Fruit fly (Drosophila melanogaster) whole organism, embryonic: ENCODE measurements around the gene intr.

Experiments
- Ada2b ChIP-seq: fragments of 200-800 bp; sonication (Bioruptor generic); IDR thresholded peaks from 2 replicates; pipeline ENCODE4 v1.3.6; 2022; ENCODE audit warnings: missing biosample characterization, missing genetic modification characterization
- Atf3 ChIP-seq: fragments of 200-800 bp; sonication (Bioruptor generic); optimal IDR thresholded peaks from 3 replicates; lab custom pipeline; 2016; ENCODE audit warnings: missing biosample characterization, missing genetic modification characterization
- CG1024 ChIP-seq: fragments of 200-800 bp; sonication (Bioruptor generic); IDR thresholded peaks from 2 replicates; pipeline ENCODE4 v1.3.6; 2022; ENCODE audit warnings: missing biosample characterization, missing genetic modification characterization
- CG10959 ChIP-seq: fragments of 200-800 bp; sonication (Bioruptor generic); IDR thresholded peaks from 2 replicates; pipeline ENCODE4 v1.3.6; 2022; ENCODE audit warnings: missing biosample characterization, missing genetic modification characterization
- CG12155 ChIP-seq: fragments of 200-800 bp; sonication (Bioruptor generic); optimal IDR thresholded peaks from 3 replicates; lab custom pipeline; 2016; ENCODE audit warnings: missing biosample characterization, missing genetic modification characterization
- CG14050 ChIP-seq: fragments of 200-800 bp; sonication (Bioruptor generic); IDR thresholded peaks from 3 replicates; pipeline ENCODE4 v1.3.6; 2022; ENCODE audit warnings: missing biosample characterization, missing genetic modification characterization
- CG15269 ChIP-seq: fragments of 200-800 bp; sonication (Bioruptor generic); optimal IDR thresholded peaks from 2 replicates; lab custom pipeline; 2018; ENCODE audit warnings: missing biosample characterization, mild to moderate bottlenecking, missing genetic modification characterization, moderate library complexity
- CG17186 ChIP-seq: fragments of 200-800 bp; sonication (Bioruptor generic); optimal IDR thresholded peaks from 3 replicates; lab custom pipeline; 2017; ENCODE audit warnings: missing biosample characterization, missing genetic modification reagents, missing genetic modification characterization
- CG17912 ChIP-seq: fragments of 200-800 bp; sonication (Bioruptor generic); optimal IDR thresholded peaks from 2 replicates; lab custom pipeline; 2018; ENCODE audit warnings: missing biosample characterization, mild to moderate bottlenecking, missing genetic modification characterization
- CG1792 ChIP-seq: fragments of 200-800 bp; sonication (Bioruptor generic); optimal IDR thresholded peaks from 2 replicates; lab custom pipeline; 2016; ENCODE audit warnings: missing biosample characterization, missing genetic modification characterization
- CG33557 ChIP-seq: fragments of 200-800 bp; sonication (Bioruptor generic); optimal IDR thresholded peaks from 2 replicates; lab custom pipeline; 2019; ENCODE audit warnings: missing biosample characterization, mild to moderate bottlenecking, missing genetic modification characterization, moderate library complexity
- CG34224 ChIP-seq: fragments of 200-800 bp; sonication (Bioruptor generic); IDR thresholded peaks from 3 replicates; pipeline ENCODE4 v1.3.6; 2022; ENCODE audit warnings: missing biosample characterization, missing genetic modification characterization; ENCODE audit not compliant: partially characterized antibody
- CG43689 ChIP-seq: fragments of 200-800 bp; sonication (Bioruptor generic); IDR thresholded peaks from 2 replicates; pipeline ENCODE4 v1.3.6; 2022; ENCODE audit warnings: missing biosample characterization, missing genetic modification characterization
- CG6683 ChIP-seq: fragments of 200-800 bp; sonication (Bioruptor generic); optimal IDR thresholded peaks from 2 replicates; lab custom pipeline; 2017; ENCODE audit warnings: missing biosample characterization, mild to moderate bottlenecking, missing genetic modification characterization, missing genetic modification reagents
- CG7928 ChIP-seq: fragments of 200-800 bp; sonication (Bioruptor generic); optimal IDR thresholded peaks from 2 replicates; lab custom pipeline; 2017; ENCODE audit warnings: missing biosample characterization, mild to moderate bottlenecking, missing genetic modification characterization
- D19A ChIP-seq: fragments of 200-800 bp; optimal IDR thresholded peaks from 3 replicates; lab custom pipeline; 2019; ENCODE audit warnings: missing biosample characterization, mild to moderate bottlenecking, missing genetic modification characterization, moderate library complexity
- E2f1 ChIP-seq: fragments of 200-800 bp; sonication (Bioruptor generic); IDR thresholded peaks from 2 replicates; pipeline ENCODE4 v1.3.6; 2022; ENCODE audit warnings: missing biosample characterization, missing genetic modification characterization
- E2f2 ChIP-seq: fragments of 200-800 bp; sonication (Bioruptor generic); IDR thresholded peaks from 2 replicates; pipeline ENCODE4 v1.3.6; 2022; ENCODE audit warnings: missing biosample characterization, missing genetic modification characterization
- Hand ChIP-seq: fragments of 200-800 bp; sonication (Bioruptor generic); optimal IDR thresholded peaks from 2 replicates; lab custom pipeline; 2017; ENCODE audit warnings: mild to moderate bottlenecking, missing biosample characterization, missing genetic modification reagents, missing genetic modification characterization
- Hey ChIP-seq: fragments of 200-800 bp; sonication (Bioruptor generic); optimal IDR thresholded peaks from 3 replicates; lab custom pipeline; 2018; ENCODE audit warnings: missing biosample characterization, mild to moderate bottlenecking, missing genetic modification characterization
- HmgD ChIP-seq: fragments of 200-800 bp; sonication (Bioruptor generic); optimal IDR thresholded peaks from 3 replicates; lab custom pipeline; 2016; ENCODE audit warnings: missing biosample characterization, missing genetic modification characterization
- Kr ChIP-seq: fragments of 200-800 bp; sonication (Bioruptor generic); optimal IDR thresholded peaks from 2 replicates; lab custom pipeline; 2017; ENCODE audit warnings: missing biosample characterization, mild to moderate bottlenecking, missing genetic modification characterization
- Sox102F ChIP-seq: fragments of 200-800 bp; sonication (Bioruptor generic); optimal IDR thresholded peaks from 2 replicates; lab custom pipeline; 2018; ENCODE audit warnings: missing biosample characterization, mild to moderate bottlenecking, missing genetic modification characterization, moderate library complexity
- Stat92E ChIP-seq, 3 experiments: fragments of >200 bp in 2 of 3; fragments of 200-800 bp in 1 of 3; sonication (Bioruptor generic) in 1 of 3; optimal IDR thresholded peaks; 2 replicates each; lab custom pipeline; 2017 to 2019; ENCODE audit warnings: missing biosample characterization in 3 of 3, missing genetic modification characterization in 3 of 3, mild to moderate bottlenecking in 1 of 3, moderate library complexity in 1 of 3
- Taf1 ChIP-seq: fragments of 200-800 bp; sonication (Bioruptor generic); IDR thresholded peaks from 2 replicates; pipeline ENCODE4 v1.3.6; 2022; ENCODE audit warnings: missing biosample characterization, missing genetic modification characterization
- Tbp ChIP-seq: fragments of >200 bp; optimal IDR thresholded peaks from 2 replicates; lab custom pipeline; 2018; ENCODE audit warnings: missing biosample characterization, missing genetic modification characterization
- ap ChIP-seq: fragments of 200-800 bp; sonication (Bioruptor generic); IDR thresholded peaks from 2 replicates; pipeline ENCODE4 v1.3.6; 2022; ENCODE audit warnings: missing biosample characterization, missing genetic modification characterization
- bab2 ChIP-seq: fragments of 200-800 bp; sonication (Bioruptor generic); optimal IDR thresholded peaks from 2 replicates; lab custom pipeline; 2016; ENCODE audit warnings: missing biosample characterization, missing genetic modification characterization
- corto ChIP-seq: fragments of 200-800 bp; sonication (Bioruptor generic); optimal IDR thresholded peaks from 2 replicates; lab custom pipeline; 2016; ENCODE audit warnings: missing biosample characterization, mild to moderate bottlenecking, missing genetic modification characterization, moderate library complexity
- en ChIP-seq: fragments of 200-800 bp; sonication (Bioruptor generic); optimal IDR thresholded peaks from 2 replicates; lab custom pipeline; 2016; ENCODE audit warnings: missing biosample characterization, missing genetic modification characterization
- esg ChIP-seq: fragments of 200-800 bp; sonication (Bioruptor generic); conservative IDR thresholded peaks from 2 replicates; pipeline ENCODE4 v1.3.6; 2022; ENCODE audit warnings: missing biosample characterization, missing genetic modification characterization
- exex ChIP-seq: fragments of 200-800 bp; sonication (Bioruptor generic); optimal IDR thresholded peaks from 4 replicates; lab custom pipeline; 2018; ENCODE audit warnings: missing biosample characterization, mild to moderate bottlenecking, missing genetic modification characterization, moderate library complexity
- gro ChIP-seq: fragments of 200-800 bp; sonication (Bioruptor generic); optimal IDR thresholded peaks from 2 replicates; lab custom pipeline; 2016; ENCODE audit warnings: missing biosample characterization, missing genetic modification characterization
- hkb ChIP-seq, 2 experiments: fragments of 200-800 bp in 1 of 2; fragments of >200 bp in 1 of 2; sonication (Bioruptor generic) in 1 of 2; IDR thresholded peaks in 1 of 2; optimal IDR thresholded peaks in 1 of 2; 2 replicates each; pipeline versions ENCODE4 v1.3.6 to Lab custom; 2017 to 2022; ENCODE audit warnings: missing biosample characterization in 1 of 2, missing genetic modification characterization in 1 of 2
- ind ChIP-seq: fragments of 200-800 bp; sonication (Bioruptor generic); optimal IDR thresholded peaks from 3 replicates; lab custom pipeline; 2016; ENCODE audit warnings: missing biosample characterization, missing genetic modification characterization
- kah ChIP-seq: fragments of 200-800 bp; sonication (Bioruptor generic); optimal IDR thresholded peaks from 2 replicates; lab custom pipeline; 2018; ENCODE audit warnings: missing biosample characterization, mild to moderate bottlenecking, missing genetic modification characterization
- ken ChIP-seq: fragments of 200-800 bp; sonication (Bioruptor generic); IDR thresholded peaks from 3 replicates; pipeline ENCODE4 v1.3.6; 2022; ENCODE audit warnings: missing biosample characterization, missing genetic modification characterization
- lmd ChIP-seq: fragments of 200-800 bp; sonication (Bioruptor generic); IDR thresholded peaks from 2 replicates; pipeline ENCODE4 v1.3.6; 2022; ENCODE audit warnings: missing biosample characterization, missing genetic modification characterization
- nom ChIP-seq: fragments of 200-800 bp; sonication (Bioruptor generic); optimal IDR thresholded peaks from 2 replicates; lab custom pipeline; 2017; ENCODE audit warnings: missing biosample characterization, missing genetic modification characterization, mild to moderate bottlenecking, moderate library complexity, missing genetic modification reagents
- pita ChIP-seq: fragments of 200-800 bp; sonication (Bioruptor generic); optimal IDR thresholded peaks from 2 replicates; lab custom pipeline; 2017; ENCODE audit warnings: missing biosample characterization, mild to moderate bottlenecking, missing genetic modification characterization
- prd ChIP-seq, 3 experiments: fragments of >200 bp in 2 of 3; fragments of 200-800 bp in 1 of 3; sonication (Bioruptor generic) in 1 of 3; optimal IDR thresholded peaks in 2 of 3; IDR thresholded peaks in 1 of 3; 2 replicates in 2 of 3; 3 replicates in 1 of 3; pipeline versions ENCODE4 v1.3.6 to Lab custom; 2017 to 2022; ENCODE audit warnings: missing biosample characterization in 1 of 3, missing genetic modification characterization in 1 of 3
- sim ChIP-seq: fragments of 200-800 bp; sonication (Bioruptor generic); IDR thresholded peaks from 2 replicates; pipeline ENCODE4 v1.3.6; 2022; ENCODE audit warnings: missing biosample characterization, missing genetic modification characterization
- slou ChIP-seq: fragments of 200-800 bp; sonication (Bioruptor generic); optimal IDR thresholded peaks from 3 replicates; lab custom pipeline; 2016; ENCODE audit warnings: missing biosample characterization, missing genetic modification characterization
- ssp ChIP-seq: fragments of 200-800 bp; sonication (Bioruptor generic); IDR thresholded peaks from 2 replicates; pipeline ENCODE4 v1.3.6; 2022; ENCODE audit warnings: missing biosample characterization, missing genetic modification characterization
- tap ChIP-seq: fragments of 200-800 bp; optimal IDR thresholded peaks from 3 replicates; lab custom pipeline; 2019; ENCODE audit warnings: missing biosample characterization, mild to moderate bottlenecking, missing genetic modification characterization, moderate library complexity
- tup ChIP-seq: fragments of 200-800 bp; sonication (Bioruptor generic); optimal IDR thresholded peaks from 2 replicates; lab custom pipeline; 2016; ENCODE audit warnings: missing biosample characterization, mild to moderate bottlenecking, missing genetic modification characterization, moderate library complexity
- wor ChIP-seq: fragments of 200-800 bp; sonication (Bioruptor generic); IDR thresholded peaks from 2 replicates; pipeline ENCODE4 v1.3.6; 2022; ENCODE audit warnings: missing biosample characterization, missing genetic modification characterization
- zen ChIP-seq: fragments of 200-800 bp; sonication (Bioruptor generic); optimal IDR thresholded peaks from 3 replicates; lab custom pipeline; 2018; ENCODE audit warnings: missing biosample characterization, mild to moderate bottlenecking, missing genetic modification characterization, moderate library complexity

intr gene

dm6 chr3R:28811677-28812465 lies 21.5 kb downstream of the intr start, which contains the start of gene Prp39 (continued):
- TF ChIP-seq Hey (tag; lab: Kevin White, UChicago) (no peak), Tbp (no peak), corto (GFP tag; lab: Kevin White, UChicago) (no peak), prd (optimal IDR thresholded peaks at IDR 0.05; lab: Kevin White, UChicago) (no peak), prd (GFP tag; IDR thresholded peaks at IDR 0.05; lab: Robert Waterston, UW) (peak; percentile 72; the same call in 2 of the 3 replicates), Stat92E (GFP tag; optimal IDR thresholded peaks at IDR 0.05; lab: Kevin White, UChicago) (no peak), slou (GFP tag; lab: Kevin White, UChicago) (peak; percentile 6), E2f1 (GFP tag; lab: Robert Waterston, UW) (peak; percentile 48), CG15269 (tag; lab: Kevin White, UChicago) (no peak), CG17186 (GFP tag; lab: Kevin White, UChicago) (peak; percentile 14), Hand (no peak), CG1024 (GFP tag; lab: Robert Waterston, UW) (no peak), nom (GFP tag; lab: Kevin White, UChicago) (no peak), wor (GFP tag; lab: Robert Waterston, UW) (no peak), pita (GFP tag; lab: Kevin White, UChicago) (no peak), bab2 (GFP tag; lab: Kevin White, UChicago) (no peak), CG14050 (no peak), CG43689 (no peak), CG33557 (GFP tag; lab: Kevin White, UChicago) (no peak), CG34224 (GFP tag; lab: Robert Waterston, UW) (peak; percentile 79), Taf1 (GFP tag; lab: Robert Waterston, UW) (0 out of 2 replicates have a peak, but pooled peaks have one; percentile 20), ssp (no peak), CG17912 (GFP tag; lab: Kevin White, UChicago) (no peak), zen (no peak), kah (GFP tag; lab: Kevin White, UChicago) (no peak), CG12155 (GFP tag; lab: Kevin White, UChicago) (peak; percentile 6), HmgD (GFP tag; lab: Kevin White, UChicago) (no peak), esg (GFP tag; lab: Robert Waterston, UW) (0 out of 2 replicates have a peak, but pooled peaks have one; percentile 20), tap (tag; lab: Kevin White, UChicago) (no peak), CG10959 (GFP tag; lab: Robert Waterston, UW) (no peak), hkb (optimal IDR thresholded peaks at IDR 0.05; lab: Kevin White, UChicago) (no peak), hkb (GFP tag; IDR thresholded peaks at IDR 0.05; lab: Robert Waterston, UW) (peak; percentile 42; the same call in 1 of the 2 replicates), CG6683 (GFP tag; lab: Kevin White, UChicago) (no peak), CG1792 (GFP tag; lab: Kevin White, UChicago) (no peak), D19A (no peak), Sox102F (GFP tag; lab: Kevin White, UChicago) (no peak), E2f2 (peak; percentile 52; the same call in 1 of the 2 replicates), Ada2b (GFP tag; lab: Robert Waterston, UW) (peak; percentile 29; the same call in 1 of the 2 replicates), Kr (GFP tag; lab: Kevin White, UChicago) (no peak), ap (GFP tag; lab: Robert Waterston, UW) (no peak), CG7928 (GFP tag; lab: Kevin White, UChicago) (no peak), en (GFP tag; lab: Kevin White, UChicago) (no peak), gro (GFP tag; lab: Kevin White, UChicago) (no peak), Atf3 (GFP tag; lab: Kevin White, UChicago) (no peak), ind (GFP tag; lab: Kevin White, UChicago) (peak; percentile 29), tup (GFP tag; lab: Kevin White, UChicago) (no peak), exex (tag; lab: Kevin White, UChicago) (no peak), lmd (GFP tag; lab: Robert Waterston, UW) (no peak; the same call in 1 of the 2 replicates), sim (GFP tag; lab: Robert Waterston, UW) (no peak), ken (GFP tag; lab: Robert Waterston, UW) (peak; percentile 44; the same call in 1 of the 3 replicates)
